Worm (Caenorhabditis elegans) whole organism, late embryonic: ENCODE data around the gene nspb-7.

ENCODE experiments used
- ama-1 ChIP-seq: fragments of 150-350 bp; optimal IDR thresholded peaks from 2 replicates; lab custom pipeline; 2014
- fkh-6 ChIP-seq: sonication (generic microtip); optimal IDR thresholded peaks from 2 replicates; lab custom pipeline; 2016; ENCODE audit warnings: missing genetic modification characterization, missing compliant biosample characterization
- hlh-6 ChIP-seq: sonication (generic microtip); optimal IDR thresholded peaks from 2 replicates; lab custom pipeline; 2016; ENCODE audit warnings: missing genotype, missing genetic modification characterization, missing compliant biosample characterization

Gene nspb-7

ce11 chrII:14627330-14627729 is 49.2 kb downstream of the nspb-7 start, which contains the start of gene tag-297:
Gene tag-297, plus strand, starts transcription at chrII:14627630.
- TF ChIP-seq hlh-6 (no peak), ama-1 (no peak), fkh-6 (tag; lab: Kevin White, UChicago) (no peak)
- TF ChIP-seq, all 69 proteins: peak for 0
